Worm (Caenorhabditis elegans) whole organism, L1 larva: Measurements from ENCODE around the gene sbsp-1.

Experiments used
- C04F5.9 ChIP-seq: sonication (generic microtip); optimal IDR thresholded peaks from 2 replicates; lab custom pipeline; 2016; ENCODE audit warnings: missing genetic modification characterization, missing compliant biosample characterization
- C16A3.4 ChIP-seq: fragments of 150-350 bp; optimal IDR thresholded peaks from 2 replicates; lab custom pipeline; 2014; ENCODE audit warnings: missing biosample characterization, missing genetic modification characterization
- C34B4.2 ChIP-seq: sonication (generic microtip); optimal IDR thresholded peaks from 2 replicates; lab custom pipeline; 2017; ENCODE audit warnings: mild to moderate bottlenecking, missing genetic modification characterization, missing compliant biosample characterization
- Y116A8C.19 ChIP-seq: sonication (generic microtip); optimal IDR thresholded peaks from 2 replicates; lab custom pipeline; 2016; ENCODE audit warnings: missing compliant biosample characterization, missing genetic modification characterization, borderline replicate concordance
- aha-1 ChIP-seq: fragments of 150-350 bp; optimal IDR thresholded peaks from 2 replicates; lab custom pipeline; 2014; ENCODE audit warnings: missing biosample characterization, missing genetic modification characterization
- ama-1 ChIP-seq: fragments of 150-350 bp; optimal IDR thresholded peaks from 2 replicates; lab custom pipeline; 2014
- blmp-1 ChIP-seq: fragments of 150-350 bp; optimal IDR thresholded peaks from 2 replicates; lab custom pipeline; 2014; ENCODE audit warnings: missing biosample characterization, missing genetic modification characterization
- ceh-63 ChIP-seq: fragments of 200-800 bp; sonication (Bioruptor generic); optimal IDR thresholded peaks from 2 replicates; lab custom pipeline; 2018; ENCODE audit warnings: mild to moderate bottlenecking, missing genetic modification characterization, missing compliant biosample characterization
- ceh-8 ChIP-seq: fragments of 200-800 bp; sonication (Bioruptor generic); optimal IDR thresholded peaks from 2 replicates; lab custom pipeline; 2018; ENCODE audit warnings: mild to moderate bottlenecking, missing genetic modification characterization, moderate library complexity, missing compliant biosample characterization
- ceh-82 ChIP-seq, 3 experiments: fragments of 150-350 bp in 1 of 3; sonication (generic microtip) in 2 of 3; optimal IDR thresholded peaks; 2 replicates each; lab custom pipeline; 2014 to 2017; ENCODE audit warnings: missing biosample characterization in 3 of 3, missing genetic modification characterization in 3 of 3
- ceh-88 ChIP-seq: fragments of 200-800 bp; sonication (Bioruptor generic); IDR thresholded peaks from 2 replicates; pipeline ENCODE4 v1.3.6; 2022; ENCODE audit warnings: missing genetic modification characterization, missing compliant biosample characterization
- ceh-90 ChIP-seq: sonication (generic microtip); optimal IDR thresholded peaks from 2 replicates; lab custom pipeline; 2016; ENCODE audit warnings: missing genetic modification characterization, missing compliant biosample characterization
- dpl-1 ChIP-seq, 3 experiments: fragments of 150-350 bp in 2 of 3; sonication (generic microtip) in 1 of 3; optimal IDR thresholded peaks; 2 replicates each; lab custom pipeline; 2014 to 2017; ENCODE audit warnings: missing biosample characterization in 3 of 3, missing genetic modification characterization in 3 of 3, missing genetic modification reagents in 3 of 3
- dsc-1 ChIP-seq: sonication (generic microtip); optimal IDR thresholded peaks from 2 replicates; lab custom pipeline; 2016; ENCODE audit warnings: mild to moderate bottlenecking, missing genetic modification characterization, missing compliant biosample characterization
- egl-13 ChIP-seq: sonication (generic microtip); optimal IDR thresholded peaks from 2 replicates; lab custom pipeline; 2016; ENCODE audit warnings: missing genotype, missing genetic modification reagents, missing genetic modification characterization, missing compliant biosample characterization
- egl-27 ChIP-seq, 2 experiments: fragments of 150-350 bp in 1 of 2; sonication (generic microtip); optimal IDR thresholded peaks; 3 replicates each; lab custom pipeline; 2017 to 2018; ENCODE audit warnings: missing biosample characterization in 2 of 2, missing genetic modification characterization in 2 of 2, missing genetic modification reagents in 2 of 2
- ets-5 ChIP-seq: fragments of 200-800 bp; sonication (Bioruptor generic); IDR thresholded peaks from 2 replicates; pipeline ENCODE4 v1.3.6; 2022; ENCODE audit warnings: missing genetic modification characterization, missing compliant biosample characterization
- fkh-10 ChIP-seq: sonication (generic microtip); optimal IDR thresholded peaks from 2 replicates; lab custom pipeline; 2017; ENCODE audit warnings: missing biosample characterization, missing genetic modification reagents, missing genetic modification characterization
- hlh-4 ChIP-seq: sonication (generic microtip); optimal IDR thresholded peaks from 2 replicates; lab custom pipeline; 2016; ENCODE audit warnings: mild to moderate bottlenecking, missing genetic modification characterization, missing compliant biosample characterization
- hpl-2 ChIP-seq: fragments of 150-350 bp; optimal IDR thresholded peaks from 2 replicates; lab custom pipeline; 2014; ENCODE audit warnings: missing biosample characterization, missing genetic modification reagents, missing genetic modification characterization
- jun-1 ChIP-seq: fragments of 150-350 bp; optimal IDR thresholded peaks from 2 replicates; lab custom pipeline; 2014; ENCODE audit warnings: missing biosample characterization, missing genetic modification reagents, missing genetic modification characterization
- lin-13 ChIP-seq: fragments of 150-350 bp; optimal IDR thresholded peaks from 2 replicates; lab custom pipeline; 2014; ENCODE audit warnings: missing biosample characterization, missing genetic modification reagents, missing genetic modification characterization
- lin-14 ChIP-seq: fragments of 200-800 bp; sonication (Bioruptor generic); optimal IDR thresholded peaks from 2 replicates; lab custom pipeline; 2018; ENCODE audit warnings: mild to moderate bottlenecking, missing genetic modification characterization, moderate library complexity, missing compliant biosample characterization
- lin-15B ChIP-seq: fragments of 150-350 bp; sonication (generic microtip); optimal IDR thresholded peaks from 3 replicates; lab custom pipeline; 2014; ENCODE audit warnings: missing biosample characterization, missing genetic modification characterization
- lin-35 ChIP-seq, 2 experiments: fragments of 150-350 bp; optimal IDR thresholded peaks; 2 replicates each; lab custom pipeline; 2014; ENCODE audit warnings: missing biosample characterization in 2 of 2, missing genetic modification characterization in 2 of 2, missing genetic modification reagents in 2 of 2
- lin-39 ChIP-seq: fragments of 150-350 bp; optimal IDR thresholded peaks from 2 replicates; lab custom pipeline; 2014; ENCODE audit warnings: missing biosample characterization, missing genetic modification reagents, missing genetic modification characterization
- lir-3 ChIP-seq: sonication (generic microtip); optimal IDR thresholded peaks from 2 replicates; lab custom pipeline; 2016; ENCODE audit warnings: mild to moderate bottlenecking, missing genetic modification characterization, moderate library complexity, missing compliant biosample characterization; ENCODE audit not compliant: poor library complexity
- lsy-2 ChIP-seq, 2 experiments: fragments of 150-350 bp; optimal IDR thresholded peaks; 2 replicates each; lab custom pipeline; 2014; ENCODE audit warnings: missing biosample characterization in 2 of 2, missing genetic modification characterization in 2 of 2
- mab-9 ChIP-seq: fragments of 200-800 bp; sonication (Bioruptor generic); IDR thresholded peaks from 2 replicates; pipeline ENCODE4 v1.3.6; 2022; ENCODE audit warnings: missing genetic modification reagents, missing genetic modification characterization, missing compliant biosample characterization
- mdl-1 ChIP-seq, 2 experiments: fragments of 150-350 bp; optimal IDR thresholded peaks; 2 replicates each; lab custom pipeline; 2014 to 2017; ENCODE audit warnings: missing biosample characterization in 2 of 2, missing genetic modification characterization in 2 of 2, inconsistent platforms in 1 of 2
- mep-1 ChIP-seq: fragments of 150-350 bp; optimal IDR thresholded peaks from 2 replicates; lab custom pipeline; 2014; ENCODE audit warnings: missing biosample characterization, missing genetic modification characterization
- nhr-11 ChIP-seq: fragments of 150-350 bp; optimal IDR thresholded peaks from 2 replicates; lab custom pipeline; 2014; ENCODE audit warnings: missing biosample characterization, missing genetic modification characterization
- nhr-20 ChIP-seq: sonication (generic microtip); optimal IDR thresholded peaks from 2 replicates; lab custom pipeline; 2016; ENCODE audit warnings: mild to moderate bottlenecking, missing genetic modification characterization, missing compliant biosample characterization
- nhr-237 ChIP-seq: fragments of 150-350 bp; optimal IDR thresholded peaks from 2 replicates; lab custom pipeline; 2014; ENCODE audit warnings: missing biosample characterization, missing genetic modification characterization
- nhr-47 ChIP-seq: sonication (generic microtip); optimal IDR thresholded peaks from 2 replicates; lab custom pipeline; 2016; ENCODE audit warnings: mild to moderate bottlenecking, missing genetic modification characterization, moderate library complexity, missing compliant biosample characterization
- nhr-76 ChIP-seq: sonication (generic microtip); optimal IDR thresholded peaks from 2 replicates; lab custom pipeline; 2017; ENCODE audit warnings: missing biosample characterization, missing genetic modification characterization
- nhr-77 ChIP-seq: fragments of 150-350 bp; optimal IDR thresholded peaks from 2 replicates; lab custom pipeline; 2014; ENCODE audit warnings: missing biosample characterization, missing genetic modification characterization
- nhr-85 ChIP-seq: sonication (generic microtip); peaks from one replicate; lab custom pipeline; 2016; ENCODE audit warnings: missing genetic modification characterization, inconsistent platforms, missing compliant biosample characterization
- pag-3 ChIP-seq: sonication (generic microtip); optimal IDR thresholded peaks from 2 replicates; lab custom pipeline; 2017; ENCODE audit warnings: missing genetic modification characterization, mild to moderate bottlenecking, missing compliant biosample characterization, antibody characterized with exemption, borderline replicate concordance; ENCODE audit not compliant: insufficient read depth
- pax-3 ChIP-seq: fragments of 200-800 bp; sonication (Bioruptor generic); optimal IDR thresholded peaks from 2 replicates; lab custom pipeline; 2018; ENCODE audit warnings: mild to moderate bottlenecking, missing genetic modification characterization, moderate library complexity, missing compliant biosample characterization
- pqm-1 ChIP-seq: sonication (generic microtip); optimal IDR thresholded peaks from 3 replicates; lab custom pipeline; 2017; ENCODE audit warnings: missing biosample characterization, missing genetic modification characterization
- rnt-1 ChIP-seq: sonication (generic microtip); optimal IDR thresholded peaks from 2 replicates; lab custom pipeline; 2016; ENCODE audit warnings: mild to moderate bottlenecking, missing genetic modification characterization, moderate library complexity, missing compliant biosample characterization
- snu-23 ChIP-seq: sonication (generic microtip); optimal IDR thresholded peaks from 2 replicates; lab custom pipeline; 2016; ENCODE audit warnings: missing genetic modification characterization, missing compliant biosample characterization
- sptf-1 ChIP-seq: fragments of 150-350 bp; optimal IDR thresholded peaks from 2 replicates; lab custom pipeline; 2014; ENCODE audit warnings: missing biosample characterization, missing genetic modification characterization
- sup-37 ChIP-seq: fragments of 200-800 bp; sonication (Bioruptor generic); optimal IDR thresholded peaks from 2 replicates; lab custom pipeline; 2018; ENCODE audit warnings: mild to moderate bottlenecking, missing genetic modification characterization, missing compliant biosample characterization
- tlp-1 ChIP-seq: fragments of 150-350 bp; optimal IDR thresholded peaks from 2 replicates; lab custom pipeline; 2014; ENCODE audit warnings: missing biosample characterization, missing genetic modification characterization
- unc-130 ChIP-seq: fragments of 150-350 bp; optimal IDR thresholded peaks from 2 replicates; lab custom pipeline; 2017; ENCODE audit warnings: missing biosample characterization, missing genetic modification characterization, inconsistent platforms
- unc-86 ChIP-seq: sonication (generic microtip); optimal IDR thresholded peaks from 2 replicates; lab custom pipeline; 2016; ENCODE audit warnings: missing genetic modification characterization, missing compliant biosample characterization
- unc-98 ChIP-seq: fragments of 200-800 bp; sonication (Bioruptor generic); IDR thresholded peaks from 2 replicates; pipeline ENCODE4 v1.3.6; 2022; ENCODE audit warnings: missing genetic modification characterization, missing compliant biosample characterization
- vab-15 ChIP-seq: sonication (generic microtip); optimal IDR thresholded peaks from 2 replicates; lab custom pipeline; 2017; ENCODE audit warnings: missing genotype, mild to moderate bottlenecking, missing genetic modification characterization, missing compliant biosample characterization
- zag-1 ChIP-seq: fragments of 150-350 bp; optimal IDR thresholded peaks from 2 replicates; lab custom pipeline; 2014; ENCODE audit warnings: missing biosample characterization, missing genetic modification characterization
- ztf-11 ChIP-seq, 2 experiments: sonication (generic microtip); optimal IDR thresholded peaks; 2 replicates each; lab custom pipeline; 2016 to 2017; ENCODE audit warnings: missing genetic modification characterization in 2 of 2, missing biosample characterization in 1 of 2, missing compliant biosample characterization in 1 of 2
- ztf-4 ChIP-seq: fragments of 150-350 bp; optimal IDR thresholded peaks from 2 replicates; lab custom pipeline; 2014; ENCODE audit warnings: missing biosample characterization, missing genetic modification characterization

sbsp-1 gene

ce11 chrIII:10848858-10849257, 16.1 kb downstream of the sbsp-1 start, which contains the start of the genes fbxb-85 and hex-3:
TSS of gene fbxb-85 (minus strand) at chrIII:10848963.
TSS of gene hex-3 (plus strand) at chrIII:10849222.
- TF ChIP-seq nhr-77 = peak; percentile 90
- TF ChIP-seq hlh-4 (tag; lab: Kevin White, UChicago) = no peak
- peak; percentile 94 for TF ChIP-seq lin-39 (tag; lab: Kevin White, UChicago)
- TF ChIP-seq ama-1 = peak; percentile 72
- peak; percentile 29 for TF ChIP-seq vab-15 (tag; lab: Kevin White, UChicago)
- TF ChIP-seq fkh-10 (GFP tag; lab: Kevin White, UChicago) = peak; percentile 93
- TF ChIP-seq pag-3 (tag; lab: Kevin White, UChicago) = peak; percentile 9
- TF ChIP-seq snu-23 = peak; percentile 99
- TF ChIP-seq ceh-88 = peak; percentile 89
- TF ChIP-seq nhr-237 (tag; lab: Kevin White, UChicago) = peak; percentile 81
- TF ChIP-seq mdl-1 (tag; optimal IDR thresholded peaks at IDR 0.05; lab: Kevin White, UChicago) = peak in 1 of 2 experiments; percentile 86
- peak; percentile 78 for TF ChIP-seq hpl-2 (GFP tag; lab: Kevin White, UChicago)
- peak; percentile 50 for TF ChIP-seq ceh-90 (tag; lab: Kevin White, UChicago)
- peak; percentile 94 for TF ChIP-seq C16A3.4 (tag; lab: Kevin White, UChicago)
- peak; percentile 95 for TF ChIP-seq nhr-20 (tag; lab: Kevin White, UChicago)
- peak; percentile 98 for TF ChIP-seq ceh-8 (GFP tag; lab: Kevin White, UChicago)
- peak; percentile 43 for TF ChIP-seq nhr-76 (tag; lab: Kevin White, UChicago)
- TF ChIP-seq egl-13 (tag; lab: Kevin White, UChicago) = peak; percentile 92
- TF ChIP-seq lir-3 (tag; lab: Kevin White, UChicago) = peak; percentile 89
- TF ChIP-seq C04F5.9 (tag; lab: Kevin White, UChicago) = peak; percentile 86
- TF ChIP-seq lin-35 (GFP tag; optimal IDR thresholded peaks at IDR 0.05; lab: Kevin White, UChicago) = peak; percentile 90 to 96
- no peak for TF ChIP-seq tlp-1
- peak; percentile 94 for TF ChIP-seq lin-14
- TF ChIP-seq unc-86 (tag; lab: Kevin White, UChicago) = peak; percentile 96
- peak; percentile 91 for TF ChIP-seq sup-37
- TF ChIP-seq lin-15B (tag; lab: Kevin White, UChicago) = peak; percentile 90
- TF ChIP-seq unc-130 (tag; lab: Kevin White, UChicago) = peak; percentile 97
- no peak for TF ChIP-seq sptf-1 (tag; lab: Kevin White, UChicago)
- TF ChIP-seq aha-1 = peak; percentile 76
- TF ChIP-seq lsy-2 (tag; optimal IDR thresholded peaks at IDR 0.05; lab: Kevin White, UChicago) = peak; percentile 95
- TF ChIP-seq unc-98 (GFP tag; lab: Robert Waterston, UW) = 0 out of 2 replicates have a peak, but pooled peaks have one; percentile 32
- peak; percentile 97 for TF ChIP-seq nhr-85
- TF ChIP-seq mab-9 (GFP tag; lab: Robert Waterston, UW) = peak; percentile 91
- TF ChIP-seq nhr-47 = peak; percentile 98
- TF ChIP-seq lin-13 (GFP tag; lab: Kevin White, UChicago) = peak; percentile 93
- peak; percentile 98 for TF ChIP-seq mep-1 (tag; lab: Kevin White, UChicago)
- peak; percentile 94 for TF ChIP-seq jun-1
- peak; percentile 89 for TF ChIP-seq nhr-11 (tag; lab: Kevin White, UChicago)
- peak; percentile 84 for TF ChIP-seq ztf-4 (tag; lab: Kevin White, UChicago)
- TF ChIP-seq dpl-1 (GFP tag; optimal IDR thresholded peaks at IDR 0.05; lab: Kevin White, UChicago) = peak; percentile 92 to 96 (median 93)
- peak; percentile 97 for TF ChIP-seq rnt-1 (tag; lab: Kevin White, UChicago)
- TF ChIP-seq egl-27 (tag; optimal IDR thresholded peaks at IDR 0.05; lab: Kevin White, UChicago) = peak; percentile 37 to 70
- TF ChIP-seq C34B4.2 (tag; lab: Kevin White, UChicago) = peak; percentile 66
- TF ChIP-seq blmp-1 (tag; lab: Kevin White, UChicago) = peak; percentile 81
- TF ChIP-seq ets-5 (GFP tag; lab: Robert Waterston, UW) = 0 out of 2 replicates have a peak, but pooled peaks have one; percentile 80
- peak; percentile 55 for TF ChIP-seq Y116A8C.19 (tag; lab: Kevin White, UChicago)
- peak; percentile 95 to 96 (median 96) for TF ChIP-seq ceh-82 (tag; optimal IDR thresholded peaks at IDR 0.05; lab: Kevin White, UChicago)
- peak; percentile 98 for TF ChIP-seq dsc-1 (tag; lab: Kevin White, UChicago)
- TF ChIP-seq ztf-11 (tag; optimal IDR thresholded peaks at IDR 0.05; lab: Kevin White, UChicago) = peak in 1 of 2 experiments; percentile 90
- peak; percentile 89 for TF ChIP-seq pax-3 (tag; lab: Kevin White, UChicago)
- peak; percentile 92 for TF ChIP-seq zag-1 (tag; lab: Kevin White, UChicago)
- no peak for TF ChIP-seq pqm-1 (tag; lab: Kevin White, UChicago)
- TF ChIP-seq ceh-63 (GFP tag; lab: Kevin White, UChicago) = no peak
